Fruit fly (Drosophila melanogaster) whole organism, wandering third instar larva: Measurements from ENCODE around the gene CG12194.

Experiments
- CG32264 ChIP-seq: fragments of 200-800 bp; sonication (Bioruptor generic); optimal IDR thresholded peaks from 2 replicates; lab custom pipeline; 2016; ENCODE audit warnings: missing biosample characterization, missing genetic modification characterization
- Dfd ChIP-seq: fragments of >200 bp; optimal IDR thresholded peaks from 2 replicates; lab custom pipeline; 2017; ENCODE audit warnings: missing biosample characterization, missing genetic modification characterization
- Dif ChIP-seq: fragments of 200-275, 200-300 bp; sonication (Bioruptor generic); optimal IDR thresholded peaks from 2 replicates; lab custom pipeline; 2018; ENCODE audit warnings: missing biosample characterization, missing genetic modification characterization; ENCODE audit not compliant: partially characterized antibody
- HLH106 ChIP-seq: fragments of 200-800 bp; optimal IDR thresholded peaks from 3 replicates; lab custom pipeline; 2019; ENCODE audit warnings: missing biosample characterization, mild to moderate bottlenecking, missing genetic modification characterization, moderate library complexity
- Hr78 ChIP-seq: fragments of >200 bp; optimal IDR thresholded peaks from 2 replicates; lab custom pipeline; 2017; ENCODE audit warnings: missing biosample characterization, missing genetic modification characterization
- Myc ChIP-seq: fragments of >200 bp; optimal IDR thresholded peaks from 2 replicates; lab custom pipeline; 2017
- OdsH ChIP-seq: fragments of 200-800 bp; sonication (Bioruptor generic); optimal IDR thresholded peaks from 2 replicates; lab custom pipeline; 2016; ENCODE audit warnings: missing biosample characterization, mild to moderate bottlenecking, missing genetic modification characterization
- brk ChIP-seq: fragments of 200-800 bp; sonication (Bioruptor generic); optimal IDR thresholded peaks from 2 replicates; lab custom pipeline; 2016; ENCODE audit warnings: missing biosample characterization, mild to moderate bottlenecking, missing genetic modification characterization
- dmrt93B ChIP-seq: fragments of 200-800 bp; sonication (Bioruptor generic); optimal IDR thresholded peaks from 2 replicates; lab custom pipeline; 2018; ENCODE audit warnings: missing biosample characterization, mild to moderate bottlenecking, missing genetic modification characterization
- h ChIP-seq: fragments of 200-800 bp; sonication (Bioruptor generic); optimal IDR thresholded peaks from 3 replicates; lab custom pipeline; 2016; ENCODE audit warnings: missing biosample characterization, mild to moderate bottlenecking, missing genetic modification characterization
- rgr ChIP-seq: fragments of 200-800 bp; sonication (Bioruptor generic); optimal IDR thresholded peaks from 3 replicates; lab custom pipeline; 2016; ENCODE audit warnings: missing biosample characterization, mild to moderate bottlenecking, missing genetic modification characterization
- sage ChIP-seq: fragments of 200-800 bp; sonication (Bioruptor generic); optimal IDR thresholded peaks from 2 replicates; lab custom pipeline; 2016; ENCODE audit warnings: missing biosample characterization, mild to moderate bottlenecking, missing genetic modification characterization

DNA sequence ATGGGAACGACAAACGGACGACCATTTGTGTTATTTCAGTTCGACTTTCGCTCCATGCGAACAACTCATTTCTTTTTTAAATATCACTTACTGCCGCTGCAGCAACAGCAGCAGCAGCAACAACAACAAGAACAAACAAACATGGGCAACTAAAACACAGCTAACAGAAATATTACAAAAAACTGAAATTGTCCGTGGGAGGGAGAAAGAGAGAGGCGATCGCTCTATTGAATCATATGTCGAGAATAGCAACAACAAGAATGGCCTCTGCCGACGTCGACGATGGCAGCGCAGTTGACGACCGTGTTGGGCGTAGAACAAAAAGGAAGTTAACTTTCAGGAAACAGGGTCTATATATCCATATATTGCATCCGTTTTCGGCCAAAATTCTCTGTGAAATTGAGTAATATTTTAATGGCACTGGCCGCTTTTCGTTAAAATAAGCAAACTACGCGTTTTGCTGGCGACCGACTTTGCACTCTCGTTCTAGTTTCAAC is 8.5 kb downstream of the CG12194 start:
- TF ChIP-seq Myc (lab: Kevin White, UChicago) (no peak), Dfd (no peak), Dif (GFP tag; lab: Kevin White, UChicago) (no peak), OdsH (GFP tag; lab: Kevin White, UChicago) (no peak), sage (GFP tag; lab: Kevin White, UChicago) (no peak), CG32264 (GFP tag; lab: Kevin White, UChicago) (no peak), Hr78 (GFP tag; lab: Kevin White, UChicago) (no peak), rgr (GFP tag; lab: Kevin White, UChicago) (no peak), h (GFP tag; lab: Kevin White, UChicago) (no peak), brk (GFP tag; lab: Kevin White, UChicago) (no peak), HLH106 (tag; lab: Kevin White, UChicago) (no peak), dmrt93B (GFP tag; lab: Kevin White, UChicago) (no peak)
